Worm (Caenorhabditis elegans): ENCODE data around the gene F58B4.2.

Gene F58B4.2

DNA sequence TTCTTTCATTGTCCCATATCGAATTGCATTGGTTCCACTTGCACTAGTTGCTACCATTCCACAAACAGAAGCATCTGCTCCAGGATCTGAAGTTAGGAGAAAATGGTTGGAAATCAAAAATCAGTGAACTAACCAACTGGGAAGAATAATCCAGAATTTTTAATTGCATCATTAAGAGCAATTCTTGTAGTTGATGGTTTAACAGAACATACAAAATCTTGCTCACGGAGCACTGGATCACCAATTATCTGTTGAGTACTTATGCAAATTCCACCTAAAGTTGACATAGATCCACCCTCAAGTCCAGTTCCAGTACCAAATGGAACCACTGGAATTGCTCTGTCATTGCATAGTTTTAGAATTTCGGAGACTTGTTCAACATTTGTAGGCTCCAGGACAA, 28.5 kb downstream of the F58B4.2 start:
- TF ChIP-seq pag-3 (tag; optimal IDR thresholded peaks at IDR 0.05; ENCODE audit: borderline replicate concordance): no peak
- no peak for TF ChIP-seq ceh-9 (tag; optimal IDR thresholded peaks at IDR 0.05)
- no peak for TF ChIP-seq npax-4 (tag; optimal IDR thresholded peaks at IDR 0.05)
- no peak for TF ChIP-seq dmd-4 (tag; optimal IDR thresholded peaks at IDR 0.05; ENCODE audit: borderline replicate concordance)
- no peak for TF ChIP-seq ztf-16 (tag; optimal IDR thresholded peaks at IDR 0.05)
- no peak for TF ChIP-seq tbx-2 (tag; optimal IDR thresholded peaks at IDR 0.05)
- TF ChIP-seq pat-9 (tag; optimal IDR thresholded peaks at IDR 0.05): no peak
- TF ChIP-seq fax-1 (tag; optimal IDR thresholded peaks at IDR 0.05): no peak
- no peak for TF ChIP-seq pros-1 (tag; optimal IDR thresholded peaks at IDR 0.05)
- TF ChIP-seq ceh-30 (tag; optimal IDR thresholded peaks at IDR 0.05): no peak

DNA sequence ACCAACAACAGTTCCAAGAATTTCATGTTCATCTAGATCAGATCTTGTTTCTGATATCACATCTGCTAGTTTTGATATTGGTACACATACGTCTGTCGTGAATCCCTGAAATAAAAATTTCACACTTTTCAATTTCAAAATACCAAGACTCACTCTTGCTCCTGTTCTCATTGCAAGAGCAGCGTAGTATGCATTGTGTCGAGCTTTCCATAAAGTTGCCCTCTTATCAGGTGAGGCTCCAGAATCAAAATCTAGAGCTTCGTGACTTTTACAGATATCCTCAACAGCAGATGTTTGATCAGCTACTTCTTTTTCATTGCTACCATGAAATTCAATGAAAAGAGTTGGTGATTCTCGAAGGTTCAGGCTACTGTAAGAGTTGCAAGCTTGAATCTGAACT, 29.2 kb downstream of the F58B4.2 start, which contains the start of gene F32D8.11:
Gene F32D8.11, minus strand, starts transcription at position 101 of the 400 bp plus-strand sequence.
- no peak for TF ChIP-seq ztf-16 (tag; optimal IDR thresholded peaks at IDR 0.05)
- no peak for TF ChIP-seq ref-2 (tag; optimal IDR thresholded peaks at IDR 0.05)
- no peak for TF ChIP-seq unc-55 (GFP tag; optimal IDR thresholded peaks at IDR 0.05)
- TF ChIP-seq fkh-10 (GFP tag; optimal IDR thresholded peaks at IDR 0.05): no peak
- TF ChIP-seq ceh-2 (tag; optimal IDR thresholded peaks at IDR 0.05): no peak
- no peak for TF ChIP-seq syd-9 (tag; optimal IDR thresholded peaks at IDR 0.05)
- TF ChIP-seq elt-4 (tag; optimal IDR thresholded peaks at IDR 0.05): no peak
- TF ChIP-seq hlh-8 (tag; optimal IDR thresholded peaks at IDR 0.05): no peak
- TF ChIP-seq mec-3 (tag; optimal IDR thresholded peaks at IDR 0.05; ENCODE audit: borderline replicate concordance): no peak
- no peak for TF ChIP-seq ceh-19 (GFP tag; optimal IDR thresholded peaks at IDR 0.05)
- no peak for TF ChIP-seq fax-1 (tag; optimal IDR thresholded peaks at IDR 0.05)
- TF ChIP-seq ceh-31 (tag; optimal IDR thresholded peaks at IDR 0.05): no peak
- no peak for TF ChIP-seq madf-2 (tag; optimal IDR thresholded peaks at IDR 0.05)
- TF ChIP-seq ahr-1 (tag; optimal IDR thresholded peaks at IDR 0.05): no peak
- no peak for TF ChIP-seq dmd-4 (tag; optimal IDR thresholded peaks at IDR 0.05; ENCODE audit: borderline replicate concordance)

DNA sequence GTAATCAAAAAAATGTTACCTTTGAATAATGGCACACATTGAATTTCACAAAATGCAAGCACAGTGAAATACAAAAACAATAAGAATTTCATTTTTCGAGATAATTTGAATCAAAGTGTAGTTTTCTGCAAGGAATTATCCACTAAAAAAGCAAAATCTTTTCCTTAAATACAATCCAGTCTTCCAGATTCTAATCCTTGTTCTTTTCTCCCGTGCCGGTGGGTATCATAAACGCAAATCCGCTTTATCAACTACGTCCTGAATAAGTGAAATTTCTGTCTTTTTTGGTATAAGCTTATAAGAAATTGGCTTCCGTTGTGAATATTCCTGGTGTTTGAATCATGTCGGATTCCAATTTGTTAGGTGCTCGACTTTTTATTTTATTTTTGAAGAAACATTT, 30.1 kb downstream of the F58B4.2 start:
- TF ChIP-seq tbx-2 (tag; optimal IDR thresholded peaks at IDR 0.05) (no peak), madf-2 (tag; optimal IDR thresholded peaks at IDR 0.05) (no peak), C08G9.2 (tag; optimal IDR thresholded peaks at IDR 0.05) (no peak), T23F11.4 (GFP tag; optimal IDR thresholded peaks at IDR 0.05) (no peak), mec-3 (tag; optimal IDR thresholded peaks at IDR 0.05; ENCODE audit: borderline replicate concordance) (no peak), pag-3 (tag; optimal IDR thresholded peaks at IDR 0.05; ENCODE audit: borderline replicate concordance) (no peak), hlh-15 (tag; optimal IDR thresholded peaks at IDR 0.05) (no peak), K02D7.2 (tag; optimal IDR thresholded peaks at IDR 0.05) (no peak), ceh-34 (tag; optimal IDR thresholded peaks at IDR 0.05) (no peak), fkh-10 (GFP tag; optimal IDR thresholded peaks at IDR 0.05) (no peak), fax-1 (tag; optimal IDR thresholded peaks at IDR 0.05) (no peak), npax-4 (tag; optimal IDR thresholded peaks at IDR 0.05) (no peak)

DNA sequence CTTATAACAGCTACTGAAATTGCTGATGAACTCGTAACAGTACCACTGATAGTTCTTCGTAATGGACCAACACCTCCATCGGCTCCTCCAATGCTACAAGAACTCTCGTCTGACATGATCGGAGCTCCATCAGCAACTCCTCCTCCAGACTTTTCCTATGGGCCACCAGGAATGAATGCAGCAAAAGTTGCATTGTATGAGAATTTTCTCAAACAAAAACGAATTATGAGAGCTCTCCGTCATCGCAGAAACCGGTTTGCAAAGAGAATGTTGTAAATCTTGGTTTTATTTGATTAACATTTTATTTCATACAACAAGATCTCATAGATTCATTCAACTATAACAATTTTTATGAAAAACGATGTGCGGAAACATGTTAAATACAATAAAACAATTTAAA, 30.7 kb downstream of the F58B4.2 start:
- TF ChIP-seq elt-2 (tag; optimal IDR thresholded peaks at IDR 0.05): no peak
- TF ChIP-seq ceh-48 (tag; optimal IDR thresholded peaks at IDR 0.05): no peak
- no peak for TF ChIP-seq ceh-34 (tag; optimal IDR thresholded peaks at IDR 0.05)
- no peak for TF ChIP-seq ceh-24 (tag; optimal IDR thresholded peaks at IDR 0.05)
- no peak for TF ChIP-seq pha-4 (tag; optimal IDR thresholded peaks at IDR 0.05)
- no peak for TF ChIP-seq Y22D7AL.16 (tag; optimal IDR thresholded peaks at IDR 0.05)
- no peak for TF ChIP-seq fkh-6 (tag; optimal IDR thresholded peaks at IDR 0.05)
- TF ChIP-seq eyg-1 (tag; optimal IDR thresholded peaks at IDR 0.05): no peak
- TF ChIP-seq pax-1 (tag; optimal IDR thresholded peaks at IDR 0.05): no peak
- no peak for TF ChIP-seq ceh-22 (tag; optimal IDR thresholded peaks at IDR 0.05)
- no peak for TF ChIP-seq hlh-6 (tag; optimal IDR thresholded peaks at IDR 0.05)
